Fruit fly (Drosophila melanogaster) whole organism, embryonic: ENCODE measurements around the gene how.

Experiments used
- Antp ChIP-seq: fragments of 200-800 bp; sonication (Bioruptor generic); optimal IDR thresholded peaks from 3 replicates; lab custom pipeline; 2016; ENCODE audit warnings: missing biosample characterization, missing genetic modification characterization
- Asciz ChIP-seq: fragments of 200-800 bp; sonication (Bioruptor generic); optimal IDR thresholded peaks from 2 replicates; lab custom pipeline; 2017; ENCODE audit warnings: missing biosample characterization, mild to moderate bottlenecking, missing genetic modification characterization, missing genetic modification reagents
- CG10431 ChIP-seq: fragments of 200-800 bp; sonication (Bioruptor generic); optimal IDR thresholded peaks from 3 replicates; lab custom pipeline; 2018; ENCODE audit warnings: missing biosample characterization, mild to moderate bottlenecking, missing genetic modification characterization
- CG10654 ChIP-seq: fragments of 200-800 bp; sonication (Bioruptor generic); optimal IDR thresholded peaks from 2 replicates; lab custom pipeline; 2016; ENCODE audit warnings: missing biosample characterization, missing genetic modification characterization
- CG11560 ChIP-seq: fragments of 200-800 bp; sonication (Bioruptor generic); IDR thresholded peaks from 3 replicates; pipeline ENCODE4 v1.3.6; 2022; ENCODE audit warnings: missing biosample characterization, missing genetic modification characterization
- CG12942 ChIP-seq: fragments of 200-800 bp; sonication (Bioruptor generic); optimal IDR thresholded peaks from 3 replicates; lab custom pipeline; 2016; ENCODE audit warnings: missing biosample characterization, missing genetic modification characterization
- CG13624 ChIP-seq: fragments of 200-800 bp; sonication (Bioruptor generic); optimal IDR thresholded peaks from 2 replicates; lab custom pipeline; 2016; ENCODE audit warnings: missing biosample characterization, missing genetic modification characterization
- CG14050 ChIP-seq: fragments of 200-800 bp; sonication (Bioruptor generic); IDR thresholded peaks from 3 replicates; pipeline ENCODE4 v1.3.6; 2022; ENCODE audit warnings: missing biosample characterization, missing genetic modification characterization
- CG15073 ChIP-seq: fragments of 200-800 bp; sonication (Bioruptor generic); optimal IDR thresholded peaks from 2 replicates; lab custom pipeline; 2016; ENCODE audit warnings: missing biosample characterization, missing genetic modification characterization
- CG16813 ChIP-seq: fragments of 200-800 bp; sonication (Bioruptor generic); IDR thresholded peaks from 3 replicates; pipeline ENCODE4 v1.3.6; 2022; ENCODE audit warnings: missing biosample characterization, missing genetic modification characterization; ENCODE audit not compliant: partially characterized antibody
- CG2129 ChIP-seq: fragments of 200-800 bp; sonication (Bioruptor generic); IDR thresholded peaks from 2 replicates; pipeline ENCODE4 v1.3.6; 2022; ENCODE audit warnings: missing biosample characterization, missing genetic modification characterization; ENCODE audit not compliant: partially characterized antibody
- CG2678 ChIP-seq: fragments of 200-800 bp; sonication (Bioruptor generic); optimal IDR thresholded peaks from 3 replicates; lab custom pipeline; 2019; ENCODE audit warnings: missing biosample characterization, mild to moderate bottlenecking, missing genetic modification characterization, moderate library complexity
- CG32767 ChIP-seq: fragments of 200-800 bp; sonication (Bioruptor generic); IDR thresholded peaks from 2 replicates; pipeline ENCODE4 v1.3.6; 2022; ENCODE audit warnings: missing biosample characterization, missing genetic modification characterization
- CG32772 ChIP-seq: fragments of 200-800 bp; sonication (Bioruptor generic); IDR thresholded peaks from 2 replicates; pipeline ENCODE4 v1.3.6; 2022; ENCODE audit warnings: missing biosample characterization, missing genetic modification characterization
- CG3281 ChIP-seq: fragments of 200-800 bp; sonication (Bioruptor generic); optimal IDR thresholded peaks from 3 replicates; lab custom pipeline; 2017; ENCODE audit warnings: missing biosample characterization, mild to moderate bottlenecking, missing genetic modification characterization
- CG3995 ChIP-seq: fragments of 200-800 bp; sonication (Bioruptor generic); optimal IDR thresholded peaks from 3 replicates; lab custom pipeline; 2016; ENCODE audit warnings: missing biosample characterization, missing genetic modification characterization
- CG5180 ChIP-seq: fragments of 200-800 bp; sonication (Bioruptor generic); optimal IDR thresholded peaks from 3 replicates; lab custom pipeline; 2017; ENCODE audit warnings: missing biosample characterization, missing genetic modification characterization, mild to moderate bottlenecking, moderate library complexity, missing genetic modification reagents
- CG6791 ChIP-seq: fragments of 200-800 bp; sonication (Bioruptor generic); IDR thresholded peaks from 3 replicates; pipeline ENCODE4 v1.3.6; 2022; ENCODE audit warnings: missing biosample characterization, missing genetic modification characterization; ENCODE audit not compliant: partially characterized antibody
- CG7556 ChIP-seq: fragments of 200-800 bp; sonication (Bioruptor generic); optimal IDR thresholded peaks from 2 replicates; lab custom pipeline; 2017; ENCODE audit warnings: missing biosample characterization, mild to moderate bottlenecking, missing genetic modification characterization
- Dref ChIP-seq: fragments of 200-800 bp; sonication (Bioruptor generic); IDR thresholded peaks from 2 replicates; pipeline ENCODE4 v1.3.6; 2022; ENCODE audit warnings: missing biosample characterization, missing genetic modification characterization
- Eip74EF ChIP-seq, 2 experiments: fragments of 200-800 bp in 1 of 2; fragments of >200 bp in 1 of 2; sonication (Bioruptor generic) in 1 of 2; optimal IDR thresholded peaks; 2 replicates each; lab custom pipeline; 2017 to 2019; ENCODE audit warnings: missing biosample characterization in 2 of 2, missing genetic modification characterization in 2 of 2, mild to moderate bottlenecking in 1 of 2, moderate library complexity in 1 of 2
- Ets65A ChIP-seq: fragments of 200-800 bp; sonication (Bioruptor generic); peaks from one replicate; lab custom pipeline; 2016; ENCODE audit warnings: missing biosample characterization, missing genetic modification characterization
- Hr3 ChIP-seq: fragments of 200-800 bp; sonication (Bioruptor generic); optimal IDR thresholded peaks from 3 replicates; lab custom pipeline; 2016; ENCODE audit warnings: missing biosample characterization, missing genetic modification characterization
- Hr39 ChIP-seq: fragments of >200 bp; optimal IDR thresholded peaks from 2 replicates; lab custom pipeline; 2017
- Med ChIP-seq: fragments of 200-800 bp; sonication (Bioruptor generic); peaks from one replicate; lab custom pipeline; 2016; ENCODE audit warnings: missing biosample characterization, missing genetic modification characterization, mild to moderate bottlenecking, inconsistent platforms, moderate library complexity
- Oaz ChIP-seq: fragments of 200-800 bp; sonication (Bioruptor generic); IDR thresholded peaks from 2 replicates; pipeline ENCODE4 v1.3.6; 2022; ENCODE audit warnings: missing biosample characterization, missing genetic modification characterization
- Sin3A ChIP-seq: fragments of >200 bp; optimal IDR thresholded peaks from 2 replicates; lab custom pipeline; 2018
- al ChIP-seq: fragments of 200-800 bp; sonication (Bioruptor generic); IDR thresholded peaks from 2 replicates; pipeline ENCODE4 v1.3.6; 2022; ENCODE audit warnings: missing biosample characterization, missing genetic modification characterization
- bab2 ChIP-seq: fragments of 200-800 bp; sonication (Bioruptor generic); optimal IDR thresholded peaks from 2 replicates; lab custom pipeline; 2016; ENCODE audit warnings: missing biosample characterization, missing genetic modification characterization
- bcd ChIP-seq: fragments of 200-800 bp; sonication (Bioruptor generic); optimal IDR thresholded peaks from 2 replicates; lab custom pipeline; 2017; ENCODE audit warnings: missing biosample characterization, mild to moderate bottlenecking, missing genetic modification characterization
- btn ChIP-seq: fragments of 200-800 bp; sonication (Bioruptor generic); optimal IDR thresholded peaks from 2 replicates; lab custom pipeline; 2016; ENCODE audit warnings: missing biosample characterization, missing genetic modification characterization
- chinmo ChIP-seq: fragments of 200-800 bp; sonication (Bioruptor generic); IDR thresholded peaks from 4 replicates; pipeline ENCODE4 v1.3.6; 2022; ENCODE audit warnings: missing biosample characterization, missing genetic modification characterization; ENCODE audit not compliant: partially characterized antibody
- dan ChIP-seq: fragments of 200-800 bp; sonication (Bioruptor generic); IDR thresholded peaks from 2 replicates; pipeline ENCODE4 v1.3.6; 2022; ENCODE audit warnings: missing biosample characterization, missing genetic modification characterization
- inv ChIP-seq: fragments of 200-800 bp; sonication (Bioruptor generic); IDR thresholded peaks from 2 replicates; pipeline ENCODE4 v1.3.6; 2022; ENCODE audit warnings: missing biosample characterization, missing genetic modification characterization; ENCODE audit not compliant: partially characterized antibody
- jigr1 ChIP-seq: fragments of 200-800 bp; sonication (Bioruptor generic); IDR thresholded peaks from 3 replicates; pipeline ENCODE4 v1.3.6; 2022; ENCODE audit warnings: missing biosample characterization, missing genetic modification characterization
- klu ChIP-seq: fragments of 200-800 bp; sonication (Bioruptor generic); IDR thresholded peaks from 2 replicates; pipeline ENCODE4 v1.3.6; 2022; ENCODE audit warnings: missing biosample characterization, missing genetic modification characterization
- org-1 ChIP-seq: fragments of 200-800 bp; sonication (Bioruptor generic); optimal IDR thresholded peaks from 2 replicates; lab custom pipeline; 2017; ENCODE audit warnings: missing biosample characterization, missing genetic modification characterization
- pfk ChIP-seq: fragments of 200-800 bp; sonication (Bioruptor generic); optimal IDR thresholded peaks from 2 replicates; lab custom pipeline; 2018; ENCODE audit warnings: missing biosample characterization, mild to moderate bottlenecking, missing genetic modification characterization, moderate library complexity
- phol ChIP-seq: fragments of 200-800 bp; sonication (Bioruptor generic); optimal IDR thresholded peaks from 3 replicates; lab custom pipeline; 2018; ENCODE audit warnings: missing biosample characterization, mild to moderate bottlenecking, missing genetic modification characterization, moderate library complexity
- sc ChIP-seq, 3 experiments: fragments of >200 bp in 2 of 3; fragments of 200-800 bp in 1 of 3; sonication (Bioruptor generic) in 1 of 3; optimal IDR thresholded peaks; 2 replicates in 2 of 3; 3 replicates in 1 of 3; lab custom pipeline; 2017; ENCODE audit warnings: mild to moderate bottlenecking in 1 of 3, missing biosample characterization in 1 of 3, missing genetic modification characterization in 1 of 3, missing genetic modification reagents in 1 of 3
- schlank ChIP-seq: fragments of 200-800 bp; sonication (Bioruptor generic); optimal IDR thresholded peaks from 2 replicates; lab custom pipeline; 2018; ENCODE audit warnings: missing biosample characterization, mild to moderate bottlenecking, missing genetic modification characterization
- sd ChIP-seq: fragments of 200-800 bp; sonication (Bioruptor generic); optimal IDR thresholded peaks from 3 replicates; lab custom pipeline; 2018; ENCODE audit warnings: missing biosample characterization, mild to moderate bottlenecking, missing genetic modification characterization, moderate library complexity
- slp2 ChIP-seq: fragments of 200-800 bp; sonication (Bioruptor generic); optimal IDR thresholded peaks from 2 replicates; lab custom pipeline; 2016; ENCODE audit warnings: missing biosample characterization, missing genetic modification characterization
- tup ChIP-seq: fragments of 200-800 bp; sonication (Bioruptor generic); optimal IDR thresholded peaks from 2 replicates; lab custom pipeline; 2016; ENCODE audit warnings: missing biosample characterization, mild to moderate bottlenecking, missing genetic modification characterization, moderate library complexity
- twi ChIP-seq: fragments of 200-800 bp; optimal IDR thresholded peaks from 2 replicates; lab custom pipeline; 2019; ENCODE audit warnings: missing biosample characterization, mild to moderate bottlenecking, missing genetic modification characterization, moderate library complexity
- usp ChIP-seq: fragments of >200 bp; optimal IDR thresholded peaks from 2 replicates; lab custom pipeline; 2017; ENCODE audit warnings: missing biosample characterization, missing genetic modification characterization
- vfl ChIP-seq: fragments of 200-800 bp; sonication (Bioruptor generic); optimal IDR thresholded peaks from 2 replicates; lab custom pipeline; 2016; ENCODE audit warnings: missing biosample characterization, missing genetic modification characterization
- yki ChIP-seq: fragments of >200 bp; optimal IDR thresholded peaks from 3 replicates; lab custom pipeline; 2018
- zf30C ChIP-seq: fragments of 200-800 bp; sonication (Bioruptor generic); optimal IDR thresholded peaks from 3 replicates; lab custom pipeline; 2018; ENCODE audit warnings: missing biosample characterization, mild to moderate bottlenecking, missing genetic modification characterization

The how gene

dm6 chr3R:22047412-22047811, 5.4 kb downstream of the how start:
- TF ChIP-seq Asciz (GFP tag; lab: Kevin White, UChicago) (no peak), sd (tag; lab: Kevin White, UChicago) (peak; percentile 65), sc (optimal IDR thresholded peaks at IDR 0.05; lab: Kevin White, UChicago) (no peak), sc (GFP tag; optimal IDR thresholded peaks at IDR 0.05; lab: Kevin White, UChicago) (no peak), CG3995 (GFP tag; lab: Kevin White, UChicago) (no peak), Antp (GFP tag; lab: Kevin White, UChicago) (no peak), CG15073 (no peak), twi (tag; lab: Kevin White, UChicago) (peak; percentile 39), Sin3A (no peak), pfk (GFP tag; lab: Kevin White, UChicago) (no peak), Med (no peak), CG10431 (GFP tag; lab: Kevin White, UChicago) (no peak), CG32767 (GFP tag; lab: Robert Waterston, UW) (peak; percentile 55), klu (GFP tag; lab: Robert Waterston, UW) (no peak), Ets65A (GFP tag; lab: Kevin White, UChicago) (peak; percentile 24), CG12942 (GFP tag; lab: Kevin White, UChicago) (no peak)
- TF ChIP-seq, all 482 proteins: peak for 4

- TF ChIP-seq CG7556 (GFP tag; lab: Kevin White, UChicago) (peak; percentile 85), CG3281 (peak; percentile 71), schlank (peak; percentile 44), CG2129 (GFP tag; lab: Robert Waterston, UW) (no peak), Eip74EF (GFP tag; optimal IDR thresholded peaks at IDR 0.05; lab: Kevin White, UChicago) (peak in 1 of 2 experiments; percentile 64), Hr3 (peak; percentile 76), yki (lab: Kevin White, UChicago) (no peak), bab2 (peak; percentile 72), Hr39 (no peak), Dref (GFP tag; lab: Robert Waterston, UW) (no peak), jigr1 (peak; percentile 44; the same call in 1 of the 3 replicates), CG13624 (GFP tag; lab: Kevin White, UChicago) (peak; percentile 68), CG5180 (GFP tag; lab: Kevin White, UChicago) (peak; percentile 59), btn (GFP tag; lab: Kevin White, UChicago) (peak; percentile 30), chinmo (GFP tag; lab: Robert Waterston, UW) (0 out of 4 replicates have a peak, but pooled peaks have one; percentile 49), usp (GFP tag; lab: Kevin White, UChicago) (no peak), dan (GFP tag; lab: Robert Waterston, UW) (no peak), CG32772 (peak; percentile 81), CG12942 (GFP tag; lab: Kevin White, UChicago) (peak; percentile 58), phol (tag; lab: Kevin White, UChicago) (peak; percentile 76), vfl (GFP tag; lab: Kevin White, UChicago) (peak; percentile 33), tup (GFP tag; lab: Kevin White, UChicago) (peak; percentile 73), CG10654 (GFP tag; lab: Kevin White, UChicago) (peak; percentile 63), zf30C (GFP tag; lab: Kevin White, UChicago) (peak; percentile 75), CG14050 (peak; percentile 77), slp2 (GFP tag; lab: Kevin White, UChicago) (peak; percentile 68), CG2678 (tag; lab: Kevin White, UChicago) (peak; percentile 88), Oaz (peak; percentile 64), CG16813 (GFP tag; lab: Robert Waterston, UW) (no peak), bcd (GFP tag; lab: Kevin White, UChicago) (peak; percentile 76), inv (no peak), al (GFP tag; lab: Robert Waterston, UW) (peak; percentile 59; the same call in 1 of the 2 replicates), org-1 (GFP tag; lab: Kevin White, UChicago) (peak; percentile 84), CG11560 (tag; lab: Robert Waterston, UW) (peak; percentile 36; the same call in 1 of the 3 replicates), CG6791 (GFP tag; lab: Robert Waterston, UW) (no peak)
Measured at dm6 chr3R:22049134-22049796, 7.3 kb downstream of the how start.
